Worm (Caenorhabditis elegans): Measurements from ENCODE around the gene oac-59.

- TF ChIP-seq ztf-23 (GFP tag; IDR thresholded peaks at IDR 0.05) (no peak), T22C8.4 (GFP tag; IDR thresholded peaks at IDR 0.05) (no peak), cog-1 (tag; optimal IDR thresholded peaks at IDR 0.05) (no peak), ref-1 (GFP tag; conservative IDR thresholded peaks at IDR 0.05) (no peak), ztf-29 (GFP tag; IDR thresholded peaks at IDR 0.05) (no peak), tab-1 (GFP tag; IDR thresholded peaks at IDR 0.05) (no peak), flt-1 (GFP tag; IDR thresholded peaks at IDR 0.05) (no peak), med-1 (GFP tag; optimal IDR thresholded peaks at IDR 0.05; ENCODE audit: insufficient read depth) (no peak), klf-2 (GFP tag; conservative IDR thresholded peaks at IDR 0.05) (no peak)
These were observed 33.1 kb upstream of the oac-59 start for ce11 chrIV:12334142-12334541.
